Fruit fly (Drosophila melanogaster) S2 (cell line): Measurements from ENCODE around the gene Ciz1.

ENCODE experiments used
- CG8478 ChIP-seq: fragments of >200 bp; optimal IDR thresholded peaks from 2 replicates; lab custom pipeline; 2018
- CTCF ChIP-seq, 2 experiments: fragments of >200 bp; optimal IDR thresholded peaks; 2 replicates each; lab custom pipeline; 2018

The Ciz1 gene

DNA sequence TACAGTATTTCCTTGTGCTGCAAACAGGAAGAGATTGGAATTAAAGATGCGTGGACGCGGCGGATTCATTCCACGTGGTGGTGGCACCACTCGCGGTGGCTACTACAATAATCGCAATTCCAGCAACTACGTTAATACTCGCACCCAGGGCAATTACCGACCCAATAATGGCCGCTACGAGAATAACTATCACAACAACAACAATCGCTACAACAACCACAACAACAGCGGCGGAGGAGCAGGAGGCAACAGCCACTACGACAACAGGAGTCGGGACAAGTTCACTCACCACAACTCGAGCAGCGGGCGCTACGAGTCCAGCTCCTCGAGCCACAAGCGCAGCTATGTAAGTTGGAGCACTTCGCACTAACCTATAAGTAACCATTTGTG is 609 bp downstream of the Ciz1 start:
- TF ChIP-seq CG8478, result no peak
- TF ChIP-seq CTCF (optimal IDR thresholded peaks at IDR 0.05; lab: Kevin White, UChicago), result no peak

dm6 chr3L:9872035-9872434 is 7.6 kb downstream of the Ciz1 start:
- no peak for TF ChIP-seq CG8478
- no peak for TF ChIP-seq CTCF (optimal IDR thresholded peaks at IDR 0.05; lab: Kevin White, UChicago)

- TF ChIP-seq CG8478 (no peak), CTCF (optimal IDR thresholded peaks at IDR 0.05; lab: Kevin White, UChicago) (no peak)
Observed at dm6 chr3L:9878685-9879084, 14.2 kb downstream of the Ciz1 start, which contains the start of gene CG34382. Gene CG34382, plus strand, starts transcription at chr3L:9878985.

DNA sequence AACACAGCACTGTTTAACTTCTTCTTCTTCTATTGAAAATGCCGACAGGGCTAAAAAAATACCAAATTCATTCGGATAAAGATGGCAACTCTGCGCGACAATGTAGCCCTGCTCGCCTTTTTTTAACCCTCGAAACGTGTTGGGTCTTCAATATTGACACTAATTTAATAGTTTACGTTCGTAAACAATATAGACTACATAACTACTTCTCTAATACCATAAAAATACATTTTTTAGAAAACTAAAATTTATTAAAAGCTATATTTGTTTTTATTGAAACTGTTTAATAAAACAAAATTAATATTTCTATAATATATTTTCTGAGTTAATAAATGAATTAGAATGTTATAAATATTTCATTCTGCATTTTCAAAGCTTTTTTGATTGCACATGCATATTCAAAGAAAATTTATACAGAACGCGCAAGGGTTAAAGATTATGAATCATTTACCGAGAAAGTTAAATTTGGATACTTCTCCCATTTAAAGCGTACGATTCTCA is 24.2 kb downstream of the Ciz1 start, which contains the start of the genes Taf2 and CalpB:
Taf2 (minus strand) TSS at position 54 of the 501 bp plus-strand sequence.
CalpB (plus strand) TSS at position 133 of the 501 bp plus-strand sequence.
- TF ChIP-seq CG8478 (no peak), CTCF (optimal IDR thresholded peaks at IDR 0.05; lab: Kevin White, UChicago) (peak in 1 of 2 experiments; percentile 30)

- no peak for TF ChIP-seq CTCF (optimal IDR thresholded peaks at IDR 0.05; lab: Kevin White, UChicago)
- no peak for TF ChIP-seq CG8478
Observed at dm6 chr3L:9893983-9894382, 29.5 kb downstream of the Ciz1 start.

- TF ChIP-seq CTCF (optimal IDR thresholded peaks at IDR 0.05; lab: Kevin White, UChicago) (no peak), CG8478 (no peak)
Observed at dm6 chr3L:9894643-9895042, 30.2 kb downstream of the Ciz1 start, which contains the start of the genes CG6709 and Hez. Gene CG6709, minus strand, starts transcription at chr3L:9894743. Gene Hez, minus strand, starts transcription at chr3L:9894743.

dm6 chr3L:9897164-9897783 is 32.8 kb downstream of the Ciz1 start:
- TF ChIP-seq CG8478, result no peak
- no peak for TF ChIP-seq CTCF (optimal IDR thresholded peaks at IDR 0.05; lab: Kevin White, UChicago)

dm6 chr3L:9898355-9898754 is 33.9 kb downstream of the Ciz1 start, which contains the start of the genes CG6707 and CG46387:
Gene CG6707, minus strand, starts transcription at chr3L:9898575.
Gene CG46387, plus strand, starts transcription at chr3L:9898626.
- TF ChIP-seq CG8478, result no peak
- peak; percentile 1 to 51 for TF ChIP-seq CTCF (optimal IDR thresholded peaks at IDR 0.05; lab: Kevin White, UChicago)

- TF ChIP-seq CG8478 (no peak), CTCF (optimal IDR thresholded peaks at IDR 0.05; lab: Kevin White, UChicago) (peak in 1 of 2 experiments; percentile 41)
Observed at dm6 chr3L:9899046-9899659, 34.7 kb downstream of the Ciz1 start, which contains the start of gene nudE. Gene nudE, plus strand, starts transcription at chr3L:9899241.

DNA sequence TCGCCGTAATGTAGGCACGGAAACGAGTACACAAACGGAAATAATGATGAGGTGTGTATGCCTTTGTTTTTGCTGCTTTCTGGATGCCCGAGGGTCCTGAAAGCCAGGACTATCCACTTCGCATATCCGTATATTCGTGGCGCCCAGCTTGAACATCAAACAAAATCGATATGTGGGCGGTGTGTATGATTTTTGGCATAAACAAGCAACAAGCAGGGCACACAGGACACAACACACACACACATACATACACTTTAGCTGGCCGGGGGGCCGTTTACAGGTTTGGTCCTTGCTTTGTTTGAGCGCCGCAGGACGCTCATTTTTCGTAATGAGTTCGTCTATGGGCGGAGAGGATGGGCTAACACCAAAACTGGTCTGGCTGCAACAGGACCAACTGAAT is 40.5 kb downstream of the Ciz1 start:
- TF ChIP-seq CG8478, result no peak

DNA sequence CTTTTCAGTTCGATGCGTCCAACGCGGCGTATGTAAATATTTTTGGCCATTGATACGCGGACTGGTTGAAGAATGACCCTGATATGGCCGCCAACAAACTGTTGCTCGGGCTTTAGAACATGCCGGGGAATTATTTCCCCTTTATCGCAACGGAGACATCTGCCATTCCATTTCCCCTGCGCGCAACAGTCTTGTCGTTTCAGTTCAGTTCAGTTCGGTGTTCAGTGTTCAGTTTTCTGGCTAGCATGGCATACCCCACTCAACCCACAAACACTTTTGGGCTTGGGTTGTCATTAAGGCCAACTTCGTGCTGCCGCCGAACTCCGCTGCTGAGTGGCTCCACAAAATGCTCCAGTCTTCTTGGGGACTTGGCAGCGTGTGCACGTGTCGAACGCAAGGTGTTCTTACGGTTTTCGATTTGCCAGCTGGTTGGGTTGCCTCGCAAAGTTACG is 43.3 kb downstream of the Ciz1 start, which contains the start of gene bma:
bma (plus strand) TSS at position 402 of the 452 bp plus-strand sequence.
- no peak for TF ChIP-seq CTCF (optimal IDR thresholded peaks at IDR 0.05; lab: Kevin White, UChicago)
- TF ChIP-seq CG8478, result no peak
